Worm (Caenorhabditis elegans) whole organism, young adult: ENCODE data around the gene fbxa-78.
"Not testable (repeated sequence)": the region's sequence is repeated elsewhere in the genome, so short reads cannot be mapped to it uniquely, and the experiment has no call there.

Experiments used
- C06A6.2 ChIP-seq: fragments of 200-800 bp; sonication (Bioruptor generic); conservative IDR thresholded peaks from 2 replicates; pipeline ENCODE4 v1.3.6; 2022; ENCODE audit warnings: missing genetic modification characterization, missing compliant biosample characterization
- D2030.7 ChIP-seq: fragments of 200-800 bp; sonication (Bioruptor generic); IDR thresholded peaks from 2 replicates; pipeline ENCODE4 v1.3.6; 2022; ENCODE audit warnings: missing genetic modification reagents, missing genetic modification characterization, missing compliant biosample characterization
- F23B12.7 ChIP-seq: sonication (generic microtip); optimal IDR thresholded peaks from 2 replicates; lab custom pipeline; 2017; ENCODE audit warnings: missing genetic modification characterization, mild to moderate bottlenecking, missing compliant biosample characterization, antibody characterized with exemption, moderate library complexity; ENCODE audit not compliant: insufficient read depth
- F37B4.10 ChIP-seq: fragments of 200-800 bp; sonication (Bioruptor generic); IDR thresholded peaks from 2 replicates; pipeline ENCODE4 v1.3.6; 2022; ENCODE audit warnings: missing genetic modification characterization, missing compliant biosample characterization
- Y53F4B.3 ChIP-seq: fragments of 200-800 bp; sonication (Bioruptor generic); IDR thresholded peaks from 2 replicates; pipeline ENCODE4 v1.3.6; 2022; ENCODE audit warnings: missing genetic modification reagents, missing genetic modification characterization, missing compliant biosample characterization
- Y67H2A.10 ChIP-seq: fragments of 200-800 bp; sonication (Bioruptor generic); conservative IDR thresholded peaks from 2 replicates; pipeline ENCODE4 v1.3.6; 2022; ENCODE audit warnings: missing genetic modification reagents, missing genetic modification characterization, missing compliant biosample characterization
- akir-1 ChIP-seq: fragments of 200-800 bp; sonication (Bioruptor generic); optimal IDR thresholded peaks from 2 replicates; lab custom pipeline; 2018; ENCODE audit warnings: mild to moderate bottlenecking, missing genetic modification characterization, moderate library complexity, missing compliant biosample characterization
- attf-5 ChIP-seq: fragments of 200-800 bp; sonication (Bioruptor generic); optimal IDR thresholded peaks from 2 replicates; lab custom pipeline; 2018; ENCODE audit warnings: mild to moderate bottlenecking, missing genetic modification characterization, missing compliant biosample characterization
- cebp-1 ChIP-seq, 2 experiments: fragments of 200-800 bp in 1 of 2; sonication (Bioruptor generic) in 1 of 2; sonication (generic microtip) in 1 of 2; IDR thresholded peaks in 1 of 2; optimal IDR thresholded peaks in 1 of 2; 2 replicates each; pipeline versions ENCODE4 v1.3.6 to Lab custom; 2017 to 2022; ENCODE audit warnings: missing compliant biosample characterization in 2 of 2, missing genetic modification characterization in 2 of 2, mild to moderate bottlenecking in 1 of 2, missing genetic modification reagents in 1 of 2, moderate library complexity in 1 of 2
- ceh-91 ChIP-seq: fragments of 200-800 bp; sonication (Bioruptor generic); IDR thresholded peaks from 2 replicates; pipeline ENCODE4 v1.3.6; 2022; ENCODE audit warnings: missing genetic modification reagents, missing genetic modification characterization, missing compliant biosample characterization
- die-1 ChIP-seq: sonication (generic microtip); optimal IDR thresholded peaks from 2 replicates; lab custom pipeline; 2016; ENCODE audit warnings: missing genotype, mild to moderate bottlenecking, missing genetic modification characterization, missing compliant biosample characterization
- egl-44 ChIP-seq: fragments of 200-800 bp; sonication (Bioruptor generic); IDR thresholded peaks from 2 replicates; pipeline ENCODE4 v1.3.6; 2022; ENCODE audit warnings: missing genetic modification reagents, missing genetic modification characterization, missing compliant biosample characterization
- egrh-3 ChIP-seq: fragments of 200-800 bp; sonication (Bioruptor generic); IDR thresholded peaks from 2 replicates; pipeline ENCODE4 v1.3.6; 2022; ENCODE audit warnings: missing genetic modification reagents, missing genetic modification characterization, missing compliant biosample characterization
- hmg-1.2 ChIP-seq: fragments of 200-800 bp; sonication (Bioruptor generic); IDR thresholded peaks from 2 replicates; pipeline ENCODE4 v1.3.6; 2022; ENCODE audit warnings: missing genetic modification reagents, missing genetic modification characterization, missing compliant biosample characterization
- hmg-20 ChIP-seq: fragments of 200-800 bp; sonication (Bioruptor generic); IDR thresholded peaks from 2 replicates; pipeline ENCODE4 v1.3.6; 2022; ENCODE audit warnings: missing genetic modification reagents, missing genetic modification characterization, missing compliant biosample characterization
- let-607 ChIP-seq, 2 experiments: fragments of 200-800 bp in 1 of 2; sonication (Bioruptor generic) in 1 of 2; sonication (generic microtip) in 1 of 2; optimal IDR thresholded peaks; 2 replicates each; lab custom pipeline; 2016 to 2018; ENCODE audit warnings: mild to moderate bottlenecking in 2 of 2, missing compliant biosample characterization in 2 of 2, missing genetic modification characterization in 2 of 2, moderate library complexity in 2 of 2, missing genotype in 1 of 2
- madf-3 ChIP-seq: fragments of 200-800 bp; sonication (Bioruptor generic); IDR thresholded peaks from 2 replicates; pipeline ENCODE4 v1.3.6; 2022; ENCODE audit warnings: missing genetic modification reagents, missing genetic modification characterization, missing compliant biosample characterization
- mxl-1 ChIP-seq: sonication (generic microtip); optimal IDR thresholded peaks from 2 replicates; lab custom pipeline; 2016; ENCODE audit warnings: missing genetic modification characterization, missing compliant biosample characterization
- nfya-2 ChIP-seq: fragments of 200-800 bp; sonication (Bioruptor generic); IDR thresholded peaks from 2 replicates; pipeline ENCODE4 v1.3.6; 2022; ENCODE audit warnings: missing genetic modification reagents, missing genetic modification characterization, missing compliant biosample characterization
- nhr-179 ChIP-seq: sonication (generic microtip); optimal IDR thresholded peaks from 2 replicates; lab custom pipeline; 2016; ENCODE audit warnings: mild to moderate bottlenecking, missing genetic modification characterization, missing compliant biosample characterization
- nhr-80 ChIP-seq: sonication (generic microtip); optimal IDR thresholded peaks from 2 replicates; lab custom pipeline; 2016; ENCODE audit warnings: missing genetic modification characterization, missing compliant biosample characterization
- snpc-4 ChIP-seq, 5 experiments: fragments of 150-350 bp in 1 of 5; sonication (generic microtip) in 4 of 5; optimal IDR thresholded peaks; 2 replicates each; lab custom pipeline; 2014 to 2018; ENCODE audit warnings: missing genetic modification characterization in 5 of 5, missing biosample characterization in 3 of 5, antibody characterized with exemption in 2 of 5, mild to moderate bottlenecking in 2 of 5, missing compliant biosample characterization in 2 of 5, missing genotype in 2 of 5, moderate library complexity in 2 of 5, missing genetic modification reagents in 1 of 5
- tbp1 ChIP-seq: fragments of 200-800 bp; sonication (Bioruptor generic); optimal IDR thresholded peaks from 2 replicates; lab custom pipeline; 2018; ENCODE audit warnings: mild to moderate bottlenecking, missing genetic modification characterization, missing compliant biosample characterization
- ztf-26 ChIP-seq: sonication (generic microtip); optimal IDR thresholded peaks from 2 replicates; lab custom pipeline; 2017; ENCODE audit warnings: missing genetic modification characterization, missing compliant biosample characterization
- ztf-28 ChIP-seq: fragments of 200-800 bp; sonication (Bioruptor generic); IDR thresholded peaks from 2 replicates; pipeline ENCODE4 v1.3.6; 2022; ENCODE audit warnings: missing genetic modification reagents, missing genetic modification characterization, missing compliant biosample characterization

fbxa-78 gene

DNA sequence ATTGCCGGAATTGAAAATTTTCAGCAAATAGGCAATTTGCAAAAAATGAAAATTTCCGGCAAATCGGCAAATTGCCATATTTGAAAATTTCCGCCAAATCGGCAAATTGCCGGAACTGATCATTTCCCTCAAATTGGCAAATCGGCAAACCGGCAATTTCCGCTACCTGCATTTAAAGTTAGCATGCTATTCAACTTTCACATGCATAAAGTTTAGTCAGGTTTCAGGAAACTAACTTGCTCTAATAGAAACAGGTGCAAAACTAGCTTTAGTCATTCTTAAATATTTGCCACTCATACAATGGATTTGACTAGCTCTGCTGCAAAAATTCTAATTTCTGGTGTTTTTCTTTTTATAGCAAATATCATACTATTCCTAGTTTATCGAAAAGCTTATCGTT lies 5.4 kb upstream of the fbxa-78 start, which contains the start of gene srz-9:
Gene srz-9 (plus strand): TSS at position 301 of the 400 bp plus-strand sequence.
- not testable (repeated sequence) for TF ChIP-seq ztf-28; hmg-20 (GFP tag; lab: Robert Waterston, UW); cebp-1 (GFP tag; IDR thresholded peaks at IDR 0.05; lab: Robert Waterston, UW); cebp-1 (tag; optimal IDR thresholded peaks at IDR 0.05; lab: Kevin White, UChicago)

DNA sequence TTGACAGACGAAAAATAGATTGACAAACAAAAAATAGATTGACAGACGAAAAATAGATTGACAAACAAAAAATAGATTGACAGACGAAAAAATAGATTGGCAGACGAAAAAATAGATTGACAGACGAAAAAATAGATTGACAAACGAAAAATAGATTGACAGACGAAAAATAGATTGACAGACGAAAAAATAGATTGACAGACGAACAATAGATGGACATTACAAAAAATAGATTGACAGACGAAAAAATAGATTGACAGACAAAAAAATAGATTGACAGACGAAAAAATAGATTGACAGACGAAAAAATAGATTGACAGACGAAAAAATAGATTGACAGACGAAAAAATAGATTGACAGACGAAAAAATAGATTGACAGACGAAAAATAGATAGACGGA lies 2.9 kb upstream of the fbxa-78 start:
- TF ChIP-seq ceh-91 (peak; percentile 9; the same call in 1 of the 2 replicates), Y53F4B.3 (GFP tag; lab: Robert Waterston, UW) (peak; percentile 93; the same call in 1 of the 2 replicates), egrh-3 (GFP tag; lab: Robert Waterston, UW) (peak; percentile 20)

- peak; percentile 98 for TF ChIP-seq egrh-3 (GFP tag; lab: Robert Waterston, UW)
Measured at ce11 chrIII:1260304-1260703, 2.0 kb upstream of the fbxa-78 start.

DNA sequence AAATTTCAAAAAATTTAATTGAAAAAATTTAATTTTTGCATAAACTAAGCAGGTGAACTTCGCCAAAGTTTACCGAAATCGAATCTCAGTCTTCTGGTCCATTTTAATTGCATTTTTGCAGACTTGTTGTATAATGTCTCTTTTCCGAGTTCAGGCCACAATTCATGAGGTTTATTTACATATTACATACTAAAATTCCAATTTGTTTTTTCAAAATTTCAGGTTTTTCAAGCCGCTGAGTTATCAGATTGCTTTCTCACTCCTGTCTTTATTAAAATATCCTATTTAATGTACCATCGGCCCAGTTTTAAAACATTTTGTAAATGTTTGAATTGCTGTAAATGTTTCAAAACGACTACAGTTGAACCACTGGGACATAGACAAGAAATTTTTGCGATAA lies 1.7 kb downstream of the fbxa-78 start, which contains the start of gene fbxa-208:
Gene fbxa-208 (plus strand): TSS at position 301 of the 400 bp plus-strand sequence.
- TF ChIP-seq C06A6.2 (GFP tag; lab: Robert Waterston, UW); die-1; madf-3 (GFP tag; lab: Robert Waterston, UW): not testable (repeated sequence)

DNA sequence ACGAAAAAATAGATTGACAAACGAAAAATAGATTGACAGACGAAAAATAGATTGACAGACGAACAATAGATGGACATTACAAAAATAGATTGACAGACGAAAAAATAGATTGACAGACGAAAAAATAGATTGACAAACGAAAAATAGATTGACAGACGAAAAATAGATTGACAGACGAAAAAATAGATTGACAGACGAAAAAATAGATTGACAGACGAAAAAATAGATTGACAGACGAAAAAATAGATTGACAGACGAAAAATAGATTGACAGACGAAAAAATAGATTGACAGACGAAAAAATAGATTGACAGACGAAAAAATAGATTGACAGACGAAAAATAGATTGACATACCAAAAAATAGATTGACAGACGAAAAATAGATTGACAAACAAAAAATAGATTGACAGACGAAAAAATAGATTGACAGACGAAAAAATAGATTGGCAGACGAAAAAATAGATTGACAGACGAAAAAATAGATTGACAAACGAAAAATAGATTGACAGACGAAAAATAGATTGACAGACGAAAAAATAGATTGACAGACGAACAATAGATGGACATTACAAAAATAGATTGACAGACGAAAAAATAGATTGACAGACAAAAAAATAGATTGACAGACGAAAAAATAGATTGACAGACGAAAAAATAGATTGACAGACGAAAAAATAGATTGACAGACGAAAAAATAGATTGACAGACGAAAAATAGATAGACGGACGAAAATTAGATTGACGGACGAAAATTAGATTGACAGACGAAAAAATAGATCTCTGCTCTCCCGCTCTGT lies 5.6 kb downstream of the fbxa-78 start:
- peak; percentile 67; the same call in 1 of the 2 replicates for TF ChIP-seq ztf-28
- TF ChIP-seq hmg-1.2: peak; percentile 3; the same call in 1 of the 2 replicates
- peak; percentile 100 for TF ChIP-seq egrh-3 (GFP tag; lab: Robert Waterston, UW)
- peak; percentile 81 for TF ChIP-seq ceh-91
- peak; percentile 99; the same call in 1 of the 2 replicates for TF ChIP-seq Y53F4B.3 (GFP tag; lab: Robert Waterston, UW)

- TF ChIP-seq hmg-1.2 (peak; percentile 72; the same call in 1 of the 2 replicates), tbp1 (GFP tag; lab: Kevin White, UChicago) (peak; percentile 7), attf-5 (GFP tag; lab: Kevin White, UChicago) (peak; percentile 37), ztf-26 (tag; lab: Kevin White, UChicago) (no peak), snpc-4 (GFP tag; optimal IDR thresholded peaks at IDR 0.05; lab: Kevin White, UChicago) (no peak), snpc-4 (tag; optimal IDR thresholded peaks at IDR 0.05; lab: Kevin White, UChicago) (no peak), D2030.7 (GFP tag; lab: Robert Waterston, UW) (no peak), Y67H2A.10 (no peak), let-607 (tag; optimal IDR thresholded peaks at IDR 0.05; lab: Kevin White, UChicago) (peak; percentile 19 to 30), nfya-2 (GFP tag; lab: Robert Waterston, UW) (no peak), F23B12.7 (tag; lab: Kevin White, UChicago) (peak; percentile 5), F37B4.10 (GFP tag; lab: Robert Waterston, UW) (no peak), nhr-179 (tag; lab: Kevin White, UChicago) (no peak), cebp-1 (GFP tag; IDR thresholded peaks at IDR 0.05; lab: Robert Waterston, UW) (no peak), cebp-1 (tag; optimal IDR thresholded peaks at IDR 0.05; lab: Kevin White, UChicago) (peak; percentile 19), akir-1 (GFP tag; lab: Kevin White, UChicago) (no peak), Y53F4B.3 (GFP tag; lab: Robert Waterston, UW) (no peak), nhr-80 (tag; lab: Kevin White, UChicago) (peak; percentile 73), mxl-1 (tag; lab: Kevin White, UChicago) (no peak), egl-44 (GFP tag; lab: Robert Waterston, UW) (no peak)
Measured at ce11 chrIII:1249111-1249583, 9.1 kb downstream of the fbxa-78 start, which contains the start of the genes fbxa-76 and fbxa-77. fbxa-76 (minus strand) TSS chrIII:1249161. fbxa-77 (plus strand) TSS chrIII:1249475.
